Fruit fly (Drosophila melanogaster) whole organism, embryonic: ENCODE data around the gene CG8665.
"Not testable (repeated sequence)": the region's sequence is repeated elsewhere in the genome, so short reads cannot be mapped to it uniquely, and the experiment has no call there.

Experiments
- CG8290 ChIP-seq, 3 experiments: fragments of 200-800 bp; sonication (Bioruptor generic); optimal IDR thresholded peaks; 2 replicates each; lab custom pipeline; 2016 to 2019; ENCODE audit warnings: missing biosample characterization in 3 of 3, missing genetic modification characterization in 3 of 3, mild to moderate bottlenecking in 2 of 3, moderate library complexity in 1 of 3
- Dbx ChIP-seq: fragments of 200-800 bp; sonication (Bioruptor generic); IDR thresholded peaks from 3 replicates; pipeline ENCODE4 v1.3.6; 2022; ENCODE audit warnings: missing biosample characterization, missing genetic modification characterization
- Dll ChIP-seq: fragments of 200-800 bp; sonication (Bioruptor generic); IDR thresholded peaks from 4 replicates; pipeline ENCODE4 v1.3.6; 2022; ENCODE audit warnings: missing biosample characterization, missing genetic modification characterization; ENCODE audit not compliant: partially characterized antibody
- E2f1 ChIP-seq: fragments of 200-800 bp; sonication (Bioruptor generic); IDR thresholded peaks from 2 replicates; pipeline ENCODE4 v1.3.6; 2022; ENCODE audit warnings: missing biosample characterization, missing genetic modification characterization
- E2f2 ChIP-seq: fragments of 200-800 bp; sonication (Bioruptor generic); IDR thresholded peaks from 2 replicates; pipeline ENCODE4 v1.3.6; 2022; ENCODE audit warnings: missing biosample characterization, missing genetic modification characterization
- Fer2 ChIP-seq: fragments of 200-800 bp; sonication (Bioruptor generic); optimal IDR thresholded peaks from 2 replicates; lab custom pipeline; 2018; ENCODE audit warnings: missing biosample characterization, mild to moderate bottlenecking, missing genetic modification characterization, moderate library complexity
- GATAe ChIP-seq: fragments of 200-800 bp; sonication (Bioruptor generic); conservative IDR thresholded peaks from 2 replicates; pipeline ENCODE4 v1.3.6; 2022; ENCODE audit warnings: missing biosample characterization, missing genetic modification characterization
- Trl ChIP-seq, 3 experiments: fragments of >200 bp in 2 of 3; fragments of 200-800 bp in 1 of 3; sonication (Bioruptor generic) in 1 of 3; optimal IDR thresholded peaks; 2 replicates in 1 of 3; 3 replicates in 2 of 3; lab custom pipeline; 2016 to 2017; ENCODE audit warnings: missing biosample characterization in 1 of 3, missing genetic modification characterization in 1 of 3
- Xrp1 ChIP-seq: fragments of 200-800 bp; sonication (Bioruptor generic); IDR thresholded peaks from 2 replicates; pipeline ENCODE4 v1.3.6; 2022; ENCODE audit warnings: missing biosample characterization, missing genetic modification characterization
- bbx ChIP-seq: fragments of 200-800 bp; sonication (Bioruptor generic); IDR thresholded peaks from 2 replicates; pipeline ENCODE4 v1.3.6; 2022; ENCODE audit warnings: missing biosample characterization, missing genetic modification characterization; ENCODE audit not compliant: partially characterized antibody
- chinmo ChIP-seq: fragments of 200-800 bp; sonication (Bioruptor generic); IDR thresholded peaks from 4 replicates; pipeline ENCODE4 v1.3.6; 2022; ENCODE audit warnings: missing biosample characterization, missing genetic modification characterization; ENCODE audit not compliant: partially characterized antibody
- crp ChIP-seq, 2 experiments: fragments of 200-800 bp; sonication (Bioruptor generic); optimal IDR thresholded peaks; 2 replicates in 1 of 2; 3 replicates in 1 of 2; lab custom pipeline; 2017; ENCODE audit warnings: missing biosample characterization in 2 of 2, missing genetic modification characterization in 2 of 2, mild to moderate bottlenecking in 1 of 2, moderate library complexity in 1 of 2
- dm ChIP-seq: fragments of 200-800 bp; sonication (Bioruptor generic); optimal IDR thresholded peaks from 3 replicates; lab custom pipeline; 2016; ENCODE audit warnings: missing biosample characterization, missing genetic modification characterization
- eve ChIP-seq, 2 experiments: fragments of >200 bp; optimal IDR thresholded peaks; 2 replicates each; lab custom pipeline; 2017; ENCODE audit warnings: missing biosample characterization in 2 of 2, missing genetic modification characterization in 2 of 2
- row ChIP-seq: fragments of 200-800 bp; sonication (Bioruptor generic); IDR thresholded peaks from 3 replicates; pipeline ENCODE4 v1.3.6; 2022; ENCODE audit warnings: missing biosample characterization, missing genetic modification characterization
- seq ChIP-seq: fragments of 200-800 bp; sonication (Bioruptor generic); IDR thresholded peaks from 2 replicates; pipeline ENCODE4 v1.3.6; 2022; ENCODE audit warnings: missing biosample characterization, missing genetic modification characterization
- z ChIP-seq: fragments of 200-800 bp; sonication (Bioruptor generic); IDR thresholded peaks from 3 replicates; pipeline ENCODE4 v1.3.6; 2022; ENCODE audit warnings: missing biosample characterization, missing genetic modification characterization

Gene CG8665

dm6 chr2L:21396714-21397654 is 26.0 kb downstream of the CG8665 start (continued):
- TF ChIP-seq CG8290 (GFP tag; optimal IDR thresholded peaks at IDR 0.05; lab: Kevin White, UChicago) (no peak), CG8290 (tag; optimal IDR thresholded peaks at IDR 0.05; lab: Kevin White, UChicago) (peak in 1 of 2 experiments; percentile 38), eve (GFP tag; optimal IDR thresholded peaks at IDR 0.05; lab: Kevin White, UChicago) (peak in 1 of 2 experiments; percentile 9), z (GFP tag; lab: Robert Waterston, UW) (no peak), crp (GFP tag; optimal IDR thresholded peaks at IDR 0.05; lab: Kevin White, UChicago) (peak; percentile 9 to 86), Dll (GFP tag; lab: Robert Waterston, UW) (peak; percentile 60; the same call in 3 of the 4 replicates), dm (peak; percentile 7), bbx (GFP tag; lab: Robert Waterston, UW) (0 out of 2 replicates have a peak, but pooled peaks have one; percentile 25), Dbx (GFP tag; lab: Robert Waterston, UW) (no peak), E2f2 (peak; percentile 77), Fer2 (tag; lab: Kevin White, UChicago) (no peak)
- TF ChIP-seq, all 482 proteins: peak for 30

dm6 chr2L:21401618-21402017 is 30.6 kb downstream of the CG8665 start:
- TF ChIP-seq Trl (optimal IDR thresholded peaks at IDR 0.05; lab: Kevin White, UChicago): peak in 1 of 2 experiments; percentile 61
- TF ChIP-seq Trl (GFP tag; optimal IDR thresholded peaks at IDR 0.05; lab: Kevin White, UChicago): not testable (repeated sequence)
- 0 out of 4 replicates have a peak, but pooled peaks have one; percentile 13 for TF ChIP-seq chinmo (GFP tag; lab: Robert Waterston, UW)
- peak; percentile 59 for TF ChIP-seq Xrp1 (GFP tag; lab: Robert Waterston, UW)
- TF ChIP-seq seq: peak; percentile 10; the same call in 1 of the 2 replicates
- peak; percentile 6; the same call in 1 of the 2 replicates for TF ChIP-seq E2f1 (GFP tag; lab: Robert Waterston, UW)
- TF ChIP-seq GATAe: peak; percentile 47
- peak; percentile 89 for TF ChIP-seq row (GFP tag; lab: Robert Waterston, UW)
